Worm (Caenorhabditis elegans): Measurements from ENCODE around the gene srx-88.

- no peak for TF ChIP-seq ztf-6 (GFP tag; IDR thresholded peaks at IDR 0.05)
- TF ChIP-seq mel-28 (tag; optimal IDR thresholded peaks at IDR 0.05; ENCODE audit: borderline replicate concordance): no peak
- TF ChIP-seq hmg-1.2 (GFP tag; IDR thresholded peaks at IDR 0.05): no peak
- TF ChIP-seq dox-1 (GFP tag; IDR thresholded peaks at IDR 0.05): no peak
- TF ChIP-seq Y53G8AR.9 (GFP tag; conservative IDR thresholded peaks at IDR 0.05): no peak
- no peak for TF ChIP-seq ztf-18 (tag; optimal IDR thresholded peaks at IDR 0.05)
- TF ChIP-seq dpl-1 (GFP tag; optimal IDR thresholded peaks at IDR 0.05): no peak
- no peak for TF ChIP-seq snpc-4 (GFP tag; optimal IDR thresholded peaks at IDR 0.05)
- no peak for TF ChIP-seq snpc-4 (tag; optimal IDR thresholded peaks at IDR 0.05)
These were observed 38.0 kb downstream of the srx-88 start for ce11 chrV:11621276-11621675.

Data from whole organism, young adult.